Worm (Caenorhabditis elegans) whole organism, L2 larva: ENCODE measurements around the gene F37B12.1.

Experiments
- C34F6.9 ChIP-seq: fragments of 150-350 bp; optimal IDR thresholded peaks from 2 replicates; lab custom pipeline; 2014; ENCODE audit warnings: missing biosample characterization, missing genetic modification characterization
- Y55F3AM.14 ChIP-seq: fragments of 200-800 bp; sonication (Bioruptor generic); optimal IDR thresholded peaks from 2 replicates; lab custom pipeline; 2018; ENCODE audit warnings: mild to moderate bottlenecking, missing genetic modification characterization, missing compliant biosample characterization
- ZK546.5 ChIP-seq: sonication (generic microtip); optimal IDR thresholded peaks from 2 replicates; lab custom pipeline; 2017; ENCODE audit warnings: missing biosample characterization, missing genetic modification characterization
- aly-2 ChIP-seq: fragments of 150-350 bp; optimal IDR thresholded peaks from 2 replicates; lab custom pipeline; 2014; ENCODE audit warnings: missing biosample characterization, missing genetic modification characterization
- ama-1 ChIP-seq: fragments of 150-350 bp; optimal IDR thresholded peaks from 2 replicates; lab custom pipeline; 2018; ENCODE audit warnings: inconsistent platforms
- blmp-1 ChIP-seq: sonication (generic microtip); optimal IDR thresholded peaks from 2 replicates; lab custom pipeline; 2017; ENCODE audit warnings: missing genetic modification characterization, mild to moderate bottlenecking, missing compliant biosample characterization, antibody characterized with exemption, moderate library complexity; ENCODE audit not compliant: insufficient read depth
- ceh-16 ChIP-seq: fragments of 150-350 bp; optimal IDR thresholded peaks from 2 replicates; lab custom pipeline; 2014; ENCODE audit warnings: missing biosample characterization, missing genetic modification characterization
- ceh-82 ChIP-seq: fragments of 150-350 bp; optimal IDR thresholded peaks from 2 replicates; lab custom pipeline; 2014; ENCODE audit warnings: missing biosample characterization, missing genetic modification characterization
- crh-2 ChIP-seq: sonication (generic microtip); optimal IDR thresholded peaks from 2 replicates; lab custom pipeline; 2017; ENCODE audit warnings: missing biosample characterization, missing genetic modification characterization
- egl-27 ChIP-seq: sonication (generic microtip); optimal IDR thresholded peaks from 3 replicates; lab custom pipeline; 2017; ENCODE audit warnings: missing biosample characterization, missing genetic modification reagents, missing genetic modification characterization
- elt-1 ChIP-seq: fragments of 150-350 bp; optimal IDR thresholded peaks from 2 replicates; lab custom pipeline; 2014; ENCODE audit warnings: missing biosample characterization, missing genetic modification characterization
- elt-3 ChIP-seq: sonication (generic microtip); optimal IDR thresholded peaks from 2 replicates; lab custom pipeline; 2017; ENCODE audit warnings: missing biosample characterization, missing genetic modification characterization
- fos-1 ChIP-seq: fragments of 150-350 bp; optimal IDR thresholded peaks from 2 replicates; lab custom pipeline; 2014; ENCODE audit warnings: missing biosample characterization, missing genetic modification characterization
- lin-11 ChIP-seq: fragments of 150-350 bp; sonication (generic microtip); optimal IDR thresholded peaks from 2 replicates; lab custom pipeline; 2014; ENCODE audit warnings: missing biosample characterization, missing genetic modification characterization, inconsistent platforms, mixed read lengths
- lin-13 ChIP-seq: fragments of 150-350 bp; optimal IDR thresholded peaks from 2 replicates; lab custom pipeline; 2014; ENCODE audit warnings: missing biosample characterization, missing genetic modification reagents, missing genetic modification characterization
- lin-39 ChIP-seq: fragments of 150-350 bp; optimal IDR thresholded peaks from 2 replicates; lab custom pipeline; 2014; ENCODE audit warnings: missing biosample characterization, missing genetic modification reagents, missing genetic modification characterization
- lsy-2 ChIP-seq, 2 experiments: fragments of 150-350 bp in 1 of 2; sonication (generic microtip) in 1 of 2; optimal IDR thresholded peaks; 2 replicates each; lab custom pipeline; 2014 to 2017; ENCODE audit warnings: missing biosample characterization in 2 of 2, missing genetic modification characterization in 2 of 2
- mbf-1 ChIP-seq: sonication (generic microtip); optimal IDR thresholded peaks from 2 replicates; lab custom pipeline; 2017; ENCODE audit warnings: missing biosample characterization, missing genetic modification characterization
- nhr-12 ChIP-seq: fragments of 150-350 bp; optimal IDR thresholded peaks from 2 replicates; lab custom pipeline; 2014; ENCODE audit warnings: missing biosample characterization, missing genetic modification characterization
- nhr-21 ChIP-seq: fragments of 150-350 bp; optimal IDR thresholded peaks from 2 replicates; lab custom pipeline; 2014; ENCODE audit warnings: missing biosample characterization, missing genetic modification characterization
- nhr-237 ChIP-seq: fragments of 150-350 bp; optimal IDR thresholded peaks from 2 replicates; lab custom pipeline; 2014; ENCODE audit warnings: missing biosample characterization, missing genetic modification characterization
- nhr-25 ChIP-seq: fragments of 150-350 bp; sonication (generic microtip); optimal IDR thresholded peaks from 3 replicates; lab custom pipeline; 2014; ENCODE audit warnings: missing biosample characterization, missing genetic modification characterization
- nhr-6 ChIP-seq: fragments of 150-350 bp; optimal IDR thresholded peaks from 2 replicates; lab custom pipeline; 2014; ENCODE audit warnings: missing biosample characterization, missing genetic modification characterization
- peb-1 ChIP-seq: fragments of 150-350 bp; optimal IDR thresholded peaks from 2 replicates; lab custom pipeline; 2014; ENCODE audit warnings: missing biosample characterization, missing genetic modification characterization
- sem-4 ChIP-seq: fragments of 150-350 bp; optimal IDR thresholded peaks from 2 replicates; lab custom pipeline; 2014; ENCODE audit warnings: missing biosample characterization, missing genetic modification reagents, missing genetic modification characterization
- skn-1 ChIP-seq: sonication (generic microtip); optimal IDR thresholded peaks from 2 replicates; lab custom pipeline; 2017; ENCODE audit warnings: missing biosample characterization, missing genetic modification characterization
- sma-3 ChIP-seq: sonication (generic microtip); optimal IDR thresholded peaks from 2 replicates; lab custom pipeline; 2016; ENCODE audit warnings: missing genetic modification reagents, missing genetic modification characterization, missing compliant biosample characterization
- unc-39 ChIP-seq: fragments of 150-350 bp; optimal IDR thresholded peaks from 2 replicates; lab custom pipeline; 2014; ENCODE audit warnings: missing biosample characterization, missing genetic modification characterization
- unc-55 ChIP-seq: fragments of 150-350 bp; sonication (generic microtip); optimal IDR thresholded peaks from 3 replicates; lab custom pipeline; 2014; ENCODE audit warnings: missing biosample characterization, missing genetic modification reagents, missing genetic modification characterization
- unc-62 ChIP-seq: fragments of 150-350 bp; optimal IDR thresholded peaks from 2 replicates; lab custom pipeline; 2014; ENCODE audit warnings: missing biosample characterization, missing genetic modification reagents, missing genetic modification characterization
- ztf-1 ChIP-seq: fragments of 200-800 bp; sonication (Bioruptor generic); conservative IDR thresholded peaks from 2 replicates; pipeline ENCODE4 v1.3.6; 2022; ENCODE audit warnings: missing genetic modification characterization, missing compliant biosample characterization
- ztf-11 ChIP-seq: sonication (generic microtip); optimal IDR thresholded peaks from 2 replicates; lab custom pipeline; 2017; ENCODE audit warnings: missing biosample characterization, missing genetic modification characterization
- ztf-4 ChIP-seq: fragments of 150-350 bp; optimal IDR thresholded peaks from 2 replicates; lab custom pipeline; 2014; ENCODE audit warnings: missing biosample characterization, missing genetic modification characterization

F37B12.1 gene

DNA sequence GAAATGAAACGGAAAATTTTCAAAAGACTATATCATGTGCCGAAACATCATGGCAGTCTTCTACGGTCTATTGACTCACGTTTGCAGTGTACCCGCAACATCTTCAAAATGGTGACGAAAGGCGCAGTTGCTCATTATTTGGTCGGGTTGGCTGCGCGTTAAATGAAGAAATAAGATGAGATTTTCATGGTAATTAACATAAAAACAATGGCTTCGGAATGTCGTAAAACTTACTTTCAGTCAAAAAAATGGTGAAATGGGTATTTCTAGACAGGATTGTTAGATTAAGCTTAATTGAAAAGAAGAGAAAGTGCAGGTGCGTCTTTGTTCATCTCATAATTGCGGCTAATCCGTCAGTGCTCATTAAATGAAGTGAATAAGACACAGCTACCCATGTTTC lies 24.5 kb upstream of the F37B12.1 start, which contains the start of gene T24B8.7:
T24B8.7 (minus strand) TSS at position 101 of the 400 bp plus-strand sequence.
- TF ChIP-seq sem-4 (tag; lab: Kevin White, UChicago) (no peak), blmp-1 (tag; lab: Kevin White, UChicago) (no peak), unc-62 (GFP tag; lab: Kevin White, UChicago) (no peak), Y55F3AM.14 (no peak), ztf-1 (GFP tag; lab: Robert Waterston, UW) (no peak), ceh-82 (tag; lab: Kevin White, UChicago) (no peak), fos-1 (tag; lab: Kevin White, UChicago) (no peak), nhr-237 (no peak), lin-11 (tag; lab: Kevin White, UChicago) (no peak), nhr-25 (tag; lab: Kevin White, UChicago) (no peak)
- TF ChIP-seq, all 48 proteins: peak for 0

DNA sequence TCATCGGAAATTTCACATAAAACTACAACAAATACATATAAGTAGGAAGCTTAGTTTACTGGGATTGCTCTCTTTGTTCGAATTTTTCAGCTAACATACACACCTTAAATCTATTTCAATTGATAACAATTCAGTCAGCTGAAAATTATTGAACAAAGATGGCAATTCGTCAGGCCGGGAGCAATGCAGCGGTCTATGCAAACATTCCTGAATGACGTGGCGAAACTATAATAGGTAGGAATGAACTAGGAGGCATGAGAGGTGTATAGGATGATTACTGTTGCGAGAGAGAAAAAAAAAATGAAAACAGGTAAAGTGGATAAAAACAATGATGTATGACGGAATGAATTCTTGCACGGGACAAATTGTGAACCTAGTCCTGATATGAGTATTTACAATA lies 13.0 kb upstream of the F37B12.1 start:
- no peak for TF ChIP-seq nhr-237
- TF ChIP-seq aly-2 = no peak
- no peak for TF ChIP-seq peb-1 (tag; lab: Kevin White, UChicago)
- no peak for TF ChIP-seq sem-4 (tag; lab: Kevin White, UChicago)
- TF ChIP-seq mbf-1 (tag; lab: Kevin White, UChicago) = no peak
- no peak for TF ChIP-seq unc-55 (GFP tag; lab: Kevin White, UChicago)
- no peak for TF ChIP-seq elt-1 (tag; lab: Kevin White, UChicago)
- TF ChIP-seq fos-1 (tag; lab: Kevin White, UChicago) = peak; percentile 71

ce11 chrII:9041306-9041705 lies 12.2 kb upstream of the F37B12.1 start, which contains the start of gene F37B12.3:
Gene F37B12.3, minus strand, starts transcription at chrII:9041406.
- no peak for TF ChIP-seq lin-13
- no peak for TF ChIP-seq lin-39 (tag; lab: Kevin White, UChicago)
- no peak for TF ChIP-seq nhr-21 (tag; lab: Kevin White, UChicago)
- TF ChIP-seq lsy-2 (tag; optimal IDR thresholded peaks at IDR 0.05; lab: Kevin White, UChicago) = no peak
- no peak for TF ChIP-seq elt-3

- peak; percentile 94 for TF ChIP-seq skn-1 (tag; lab: Kevin White, UChicago)
- peak; percentile 15 for TF ChIP-seq fos-1 (tag; lab: Kevin White, UChicago)
- no peak for TF ChIP-seq unc-39 (tag; lab: Kevin White, UChicago)
- TF ChIP-seq lin-13 = no peak
- TF ChIP-seq nhr-21 (tag; lab: Kevin White, UChicago) = no peak
Observed at ce11 chrII:9038736-9039135, 9.7 kb upstream of the F37B12.1 start.

ce11 chrII:9038201-9038600 lies 9.1 kb upstream of the F37B12.1 start, which contains the start of gene gcs-1:
Gene gcs-1, minus strand, starts transcription at chrII:9038301.
- TF ChIP-seq nhr-25 (tag; lab: Kevin White, UChicago) = no peak
- no peak for TF ChIP-seq ZK546.5
- TF ChIP-seq sma-3 (GFP tag; lab: Kevin White, UChicago) = no peak
- TF ChIP-seq C34F6.9 (tag; lab: Kevin White, UChicago) = no peak
- TF ChIP-seq nhr-12 = no peak
- no peak for TF ChIP-seq crh-2 (tag; lab: Kevin White, UChicago)
- no peak for TF ChIP-seq Y55F3AM.14
- TF ChIP-seq skn-1 (tag; lab: Kevin White, UChicago) = no peak
- TF ChIP-seq ama-1 (lab: Kevin White, UChicago) = no peak
- no peak for TF ChIP-seq blmp-1 (tag; lab: Kevin White, UChicago)
- no peak for TF ChIP-seq ztf-11
- no peak for TF ChIP-seq unc-62 (GFP tag; lab: Kevin White, UChicago)
- no peak for TF ChIP-seq nhr-6
- TF ChIP-seq sem-4 (tag; lab: Kevin White, UChicago) = no peak
- TF ChIP-seq ztf-4 (tag; lab: Kevin White, UChicago) = no peak

DNA sequence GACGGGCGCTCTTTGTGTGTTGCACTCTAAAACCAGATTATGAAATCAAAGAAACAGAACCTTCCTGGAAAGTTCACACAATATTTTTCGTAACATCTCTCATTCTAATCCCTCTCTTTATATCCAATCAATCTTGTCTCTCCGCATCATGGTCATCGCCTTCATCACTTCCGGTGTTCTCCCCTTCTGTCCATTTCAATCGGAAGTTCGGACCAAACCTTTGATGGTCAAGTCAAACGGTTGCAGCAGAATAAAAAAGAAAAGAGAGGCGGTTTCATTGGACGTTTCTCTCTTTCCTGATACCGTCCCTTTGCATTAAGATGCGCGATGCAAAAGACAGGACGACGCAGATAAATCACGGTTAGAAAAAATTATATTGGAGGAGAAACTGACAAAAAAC lies 4.0 kb upstream of the F37B12.1 start:
- TF ChIP-seq egl-27 (peak; percentile 52), sma-3 (GFP tag; lab: Kevin White, UChicago) (peak; percentile 12), ceh-16 (tag; lab: Kevin White, UChicago) (no peak), nhr-21 (tag; lab: Kevin White, UChicago) (peak; percentile 81)
